Worm (Caenorhabditis elegans): ENCODE data around the gene Y14H12B.1.

ce11 chrII:3913673-3914072 lies 20.6 kb upstream of the Y14H12B.1 start:
- TF ChIP-seq elt-3 (tag; optimal IDR thresholded peaks at IDR 0.05) (no peak), blmp-1 (tag; optimal IDR thresholded peaks at IDR 0.05) (no peak), flh-1 (GFP tag; optimal IDR thresholded peaks at IDR 0.05) (no peak), snpc-4 (tag; optimal IDR thresholded peaks at IDR 0.05) (no peak), nhr-237 (tag; optimal IDR thresholded peaks at IDR 0.05) (no peak), unc-62 (GFP tag; optimal IDR thresholded peaks at IDR 0.05) (no peak), lin-13 (tag; optimal IDR thresholded peaks at IDR 0.05) (no peak), drap-1 (GFP tag; optimal IDR thresholded peaks at IDR 0.05) (no peak), unc-39 (tag; optimal IDR thresholded peaks at IDR 0.05) (no peak)
